Fruit fly (Drosophila melanogaster): ENCODE measurements around the gene CG18259.

dm6 chrX:18805036-18805435, 21.7 kb upstream of the CG18259 start:
- TF ChIP-seq CG10348 (GFP tag; IDR thresholded peaks at IDR 0.05) (no peak), CG8159 (tag; optimal IDR thresholded peaks at IDR 0.05) (no peak), Ets98B (GFP tag; IDR thresholded peaks at IDR 0.05) (no peak), rn (GFP tag; IDR thresholded peaks at IDR 0.05) (no peak), CG15710 (tag; optimal IDR thresholded peaks at IDR 0.05) (no peak), CG17806 (tag; optimal IDR thresholded peaks at IDR 0.05) (no peak), fd96Ca (GFP tag; IDR thresholded peaks at IDR 0.05) (no peak), EcR (GFP tag; optimal IDR thresholded peaks at IDR 0.05) (no peak), Snoo (tag; optimal IDR thresholded peaks at IDR 0.05) (no peak), CG32121 (GFP tag; IDR thresholded peaks at IDR 0.05) (no peak), CG34367 (tag; optimal IDR thresholded peaks at IDR 0.05) (no peak), CG4496 (GFP tag; IDR thresholded peaks at IDR 0.05) (no peak), CG8301 (tag; optimal IDR thresholded peaks at IDR 0.05) (no peak)
